Fruit fly (Drosophila melanogaster) whole organism, embryonic: Measurements from ENCODE around the gene Cep290.

ENCODE experiments used
- CG11398 ChIP-seq: fragments of 200-800 bp; sonication (Bioruptor generic); optimal IDR thresholded peaks from 2 replicates; lab custom pipeline; 2016; ENCODE audit warnings: missing biosample characterization, missing genetic modification characterization
- CG12299 ChIP-seq: fragments of 200-800 bp; sonication (Bioruptor generic); optimal IDR thresholded peaks from 2 replicates; lab custom pipeline; 2018; ENCODE audit warnings: missing biosample characterization, mild to moderate bottlenecking, missing genetic modification characterization
- CG15011 ChIP-seq: fragments of 200-800 bp; sonication (Bioruptor generic); optimal IDR thresholded peaks from 3 replicates; lab custom pipeline; 2018; ENCODE audit warnings: missing biosample characterization, mild to moderate bottlenecking, missing genetic modification characterization
- CG17186 ChIP-seq: fragments of 200-800 bp; sonication (Bioruptor generic); optimal IDR thresholded peaks from 3 replicates; lab custom pipeline; 2017; ENCODE audit warnings: missing biosample characterization, missing genetic modification reagents, missing genetic modification characterization
- CG17328 ChIP-seq: fragments of 200-800 bp; sonication (Bioruptor generic); IDR thresholded peaks from 2 replicates; pipeline ENCODE4 v1.3.6; 2022; ENCODE audit warnings: missing biosample characterization, missing genetic modification characterization
- CG17829 ChIP-seq: fragments of 200-800 bp; optimal IDR thresholded peaks from 2 replicates; lab custom pipeline; 2019; ENCODE audit warnings: missing biosample characterization, mild to moderate bottlenecking, missing genetic modification characterization, moderate library complexity
- CG18262 ChIP-seq: fragments of 200-800 bp; optimal IDR thresholded peaks from 3 replicates; lab custom pipeline; 2019; ENCODE audit warnings: missing biosample characterization, mild to moderate bottlenecking, missing genetic modification characterization, moderate library complexity
- CG18619 ChIP-seq: fragments of 200-800 bp; sonication (Bioruptor generic); optimal IDR thresholded peaks from 3 replicates; lab custom pipeline; 2017; ENCODE audit warnings: missing biosample characterization, mild to moderate bottlenecking, missing genetic modification characterization
- CG2678 ChIP-seq: fragments of 200-800 bp; sonication (Bioruptor generic); optimal IDR thresholded peaks from 3 replicates; lab custom pipeline; 2019; ENCODE audit warnings: missing biosample characterization, mild to moderate bottlenecking, missing genetic modification characterization, moderate library complexity
- CG2712 ChIP-seq: fragments of 200-800 bp; optimal IDR thresholded peaks from 3 replicates; lab custom pipeline; 2019; ENCODE audit warnings: missing biosample characterization, mild to moderate bottlenecking, missing genetic modification characterization, moderate library complexity
- CG2875 ChIP-seq: fragments of 200-800 bp; sonication (Bioruptor generic); optimal IDR thresholded peaks from 2 replicates; lab custom pipeline; 2017; ENCODE audit warnings: missing biosample characterization, mild to moderate bottlenecking, missing genetic modification characterization, missing genetic modification reagents
- CG3065 ChIP-seq: fragments of 200-800 bp; sonication (Bioruptor generic); optimal IDR thresholded peaks from 2 replicates; lab custom pipeline; 2016; ENCODE audit warnings: missing biosample characterization, missing genetic modification characterization
- CG34224 ChIP-seq: fragments of 200-800 bp; sonication (Bioruptor generic); IDR thresholded peaks from 3 replicates; pipeline ENCODE4 v1.3.6; 2022; ENCODE audit warnings: missing biosample characterization, missing genetic modification characterization; ENCODE audit not compliant: partially characterized antibody
- CG4424 ChIP-seq: fragments of 200-800 bp; sonication (Bioruptor generic); optimal IDR thresholded peaks from 3 replicates; lab custom pipeline; 2016; ENCODE audit warnings: missing biosample characterization, missing genetic modification characterization
- CG6654 ChIP-seq: fragments of 200-800 bp; sonication (Bioruptor generic); optimal IDR thresholded peaks from 2 replicates; lab custom pipeline; 2017; ENCODE audit warnings: missing biosample characterization, mild to moderate bottlenecking, missing genetic modification characterization
- CG6765 ChIP-seq: fragments of 200-800 bp; sonication (Bioruptor generic); optimal IDR thresholded peaks from 3 replicates; lab custom pipeline; 2017; ENCODE audit warnings: missing biosample characterization, mild to moderate bottlenecking, missing genetic modification characterization
- CG8388 ChIP-seq: fragments of 200-800 bp; sonication (Bioruptor generic); optimal IDR thresholded peaks from 2 replicates; lab custom pipeline; 2019; ENCODE audit warnings: missing biosample characterization, mild to moderate bottlenecking, missing genetic modification characterization, moderate library complexity
- CG8944 ChIP-seq: fragments of 200-800 bp; sonication (Bioruptor generic); optimal IDR thresholded peaks from 3 replicates; lab custom pipeline; 2016; ENCODE audit warnings: missing biosample characterization, missing genetic modification characterization
- D19A ChIP-seq: fragments of 200-800 bp; optimal IDR thresholded peaks from 3 replicates; lab custom pipeline; 2019; ENCODE audit warnings: missing biosample characterization, mild to moderate bottlenecking, missing genetic modification characterization, moderate library complexity
- Doc2 ChIP-seq: fragments of 200-800 bp; sonication (Bioruptor generic); IDR thresholded peaks from 2 replicates; pipeline ENCODE4 v1.3.6; 2022; ENCODE audit warnings: missing biosample characterization, missing genetic modification characterization
- E2f1 ChIP-seq: fragments of 200-800 bp; sonication (Bioruptor generic); IDR thresholded peaks from 2 replicates; pipeline ENCODE4 v1.3.6; 2022; ENCODE audit warnings: missing biosample characterization, missing genetic modification characterization
- Side ChIP-seq: fragments of 200-800 bp; sonication (Bioruptor generic); optimal IDR thresholded peaks from 2 replicates; lab custom pipeline; 2016; ENCODE audit warnings: missing biosample characterization, missing genetic modification characterization
- Xbp1 ChIP-seq: fragments of 200-800 bp; sonication (Bioruptor generic); optimal IDR thresholded peaks from 3 replicates; lab custom pipeline; 2016; ENCODE audit warnings: missing biosample characterization, mild to moderate bottlenecking, missing genetic modification characterization
- ap ChIP-seq: fragments of 200-800 bp; sonication (Bioruptor generic); IDR thresholded peaks from 2 replicates; pipeline ENCODE4 v1.3.6; 2022; ENCODE audit warnings: missing biosample characterization, missing genetic modification characterization
- br ChIP-seq: fragments of >200 bp; optimal IDR thresholded peaks from 2 replicates; lab custom pipeline; 2017
- chinmo ChIP-seq: fragments of 200-800 bp; sonication (Bioruptor generic); IDR thresholded peaks from 4 replicates; pipeline ENCODE4 v1.3.6; 2022; ENCODE audit warnings: missing biosample characterization, missing genetic modification characterization; ENCODE audit not compliant: partially characterized antibody
- corto ChIP-seq: fragments of 200-800 bp; sonication (Bioruptor generic); optimal IDR thresholded peaks from 2 replicates; lab custom pipeline; 2016; ENCODE audit warnings: missing biosample characterization, mild to moderate bottlenecking, missing genetic modification characterization, moderate library complexity
- dmrt99B ChIP-seq: fragments of 200-800 bp; sonication (Bioruptor generic); optimal IDR thresholded peaks from 2 replicates; lab custom pipeline; 2018; ENCODE audit warnings: missing biosample characterization, mild to moderate bottlenecking, missing genetic modification characterization, moderate library complexity
- dpn ChIP-seq, 2 experiments: fragments of 200-800 bp; sonication (Bioruptor generic); optimal IDR thresholded peaks; 3 replicates each; lab custom pipeline; 2016; ENCODE audit warnings: missing biosample characterization in 2 of 2, missing genetic modification characterization in 2 of 2
- fd3F ChIP-seq: fragments of 200-800 bp; sonication (Bioruptor generic); optimal IDR thresholded peaks from 2 replicates; lab custom pipeline; 2018; ENCODE audit warnings: missing biosample characterization, mild to moderate bottlenecking, missing genetic modification characterization, moderate library complexity
- gem ChIP-seq: fragments of 200-800 bp; sonication (Bioruptor generic); optimal IDR thresholded peaks from 2 replicates; lab custom pipeline; 2019; ENCODE audit warnings: missing biosample characterization, mild to moderate bottlenecking, missing genetic modification characterization, moderate library complexity
- gt ChIP-seq: fragments of 200-800 bp; sonication (Bioruptor generic); IDR thresholded peaks from 2 replicates; pipeline ENCODE4 v1.3.6; 2022; ENCODE audit warnings: missing biosample characterization, missing genetic modification characterization
- hbn ChIP-seq: fragments of 200-800 bp; sonication (Bioruptor generic); IDR thresholded peaks from 2 replicates; pipeline ENCODE4 v1.3.6; 2022; ENCODE audit warnings: missing biosample characterization, missing genetic modification characterization; ENCODE audit not compliant: partially characterized antibody
- her ChIP-seq: fragments of 200-800 bp; sonication (Bioruptor generic); optimal IDR thresholded peaks from 2 replicates; lab custom pipeline; 2016; ENCODE audit warnings: missing biosample characterization, missing genetic modification characterization
- hkb ChIP-seq, 2 experiments: fragments of 200-800 bp in 1 of 2; fragments of >200 bp in 1 of 2; sonication (Bioruptor generic) in 1 of 2; IDR thresholded peaks in 1 of 2; optimal IDR thresholded peaks in 1 of 2; 2 replicates each; pipeline versions ENCODE4 v1.3.6 to Lab custom; 2017 to 2022; ENCODE audit warnings: missing biosample characterization in 1 of 2, missing genetic modification characterization in 1 of 2
- kni ChIP-seq: fragments of 200-800 bp; sonication (Bioruptor generic); optimal IDR thresholded peaks from 3 replicates; lab custom pipeline; 2017; ENCODE audit warnings: mild to moderate bottlenecking, missing biosample characterization, missing genetic modification reagents, missing genetic modification characterization
- lab ChIP-seq: fragments of 200-800 bp; sonication (Bioruptor generic); optimal IDR thresholded peaks from 3 replicates; lab custom pipeline; 2017; ENCODE audit warnings: missing biosample characterization, missing genetic modification characterization, mild to moderate bottlenecking, moderate library complexity, missing genetic modification reagents
- lbe ChIP-seq: fragments of 200-800 bp; sonication (Bioruptor generic); optimal IDR thresholded peaks from 2 replicates; lab custom pipeline; 2016; ENCODE audit warnings: missing biosample characterization, mild to moderate bottlenecking, missing genetic modification characterization
- lov ChIP-seq, 2 experiments: fragments of 200-800 bp in 1 of 2; fragments of >200 bp in 1 of 2; sonication (Bioruptor generic) in 1 of 2; IDR thresholded peaks in 1 of 2; optimal IDR thresholded peaks in 1 of 2; 2 replicates in 1 of 2; 3 replicates in 1 of 2; pipeline versions ENCODE4 v1.3.6 to Lab custom; 2017 to 2022; ENCODE audit warnings: missing biosample characterization in 1 of 2, missing genetic modification characterization in 1 of 2
- oc ChIP-seq: fragments of 200-800 bp; sonication (Bioruptor generic); optimal IDR thresholded peaks from 2 replicates; lab custom pipeline; 2018; ENCODE audit warnings: missing biosample characterization, mild to moderate bottlenecking, missing genetic modification characterization, moderate library complexity
- pan ChIP-seq, 4 experiments: fragments of >200 bp in 3 of 4; fragments of 200-800 bp in 1 of 4; sonication (Bioruptor generic) in 1 of 4; optimal IDR thresholded peaks in 3 of 4; IDR thresholded peaks in 1 of 4; 2 replicates each; pipeline versions ENCODE4 v1.3.6 to Lab custom; 2017 to 2022; ENCODE audit warnings: missing biosample characterization in 2 of 4, missing genetic modification characterization in 2 of 4, mixed read lengths in 1 of 4
- schlank ChIP-seq: fragments of 200-800 bp; sonication (Bioruptor generic); optimal IDR thresholded peaks from 2 replicates; lab custom pipeline; 2018; ENCODE audit warnings: missing biosample characterization, mild to moderate bottlenecking, missing genetic modification characterization
- sens ChIP-seq: fragments of 200-800 bp; sonication (Bioruptor generic); peaks from one replicate; lab custom pipeline; 2016; ENCODE audit warnings: missing biosample characterization, missing genetic modification characterization
- seq ChIP-seq: fragments of 200-800 bp; sonication (Bioruptor generic); IDR thresholded peaks from 2 replicates; pipeline ENCODE4 v1.3.6; 2022; ENCODE audit warnings: missing biosample characterization, missing genetic modification characterization
- slbo ChIP-seq: fragments of 200-800 bp; sonication (Bioruptor generic); IDR thresholded peaks from 2 replicates; pipeline ENCODE4 v1.3.6; 2022; ENCODE audit warnings: missing biosample characterization, missing genetic modification characterization
- sna ChIP-seq: fragments of 200-800 bp; sonication (Bioruptor generic); IDR thresholded peaks from 2 replicates; pipeline ENCODE4 v1.3.6; 2022; ENCODE audit warnings: missing biosample characterization, missing genetic modification characterization; ENCODE audit not compliant: partially characterized antibody
- zen2 ChIP-seq: fragments of 200-800 bp; sonication (Bioruptor generic); IDR thresholded peaks from 3 replicates; pipeline ENCODE4 v1.3.6; 2022; ENCODE audit warnings: missing biosample characterization, missing genetic modification characterization; ENCODE audit not compliant: partially characterized antibody

Cep290 gene

DNA sequence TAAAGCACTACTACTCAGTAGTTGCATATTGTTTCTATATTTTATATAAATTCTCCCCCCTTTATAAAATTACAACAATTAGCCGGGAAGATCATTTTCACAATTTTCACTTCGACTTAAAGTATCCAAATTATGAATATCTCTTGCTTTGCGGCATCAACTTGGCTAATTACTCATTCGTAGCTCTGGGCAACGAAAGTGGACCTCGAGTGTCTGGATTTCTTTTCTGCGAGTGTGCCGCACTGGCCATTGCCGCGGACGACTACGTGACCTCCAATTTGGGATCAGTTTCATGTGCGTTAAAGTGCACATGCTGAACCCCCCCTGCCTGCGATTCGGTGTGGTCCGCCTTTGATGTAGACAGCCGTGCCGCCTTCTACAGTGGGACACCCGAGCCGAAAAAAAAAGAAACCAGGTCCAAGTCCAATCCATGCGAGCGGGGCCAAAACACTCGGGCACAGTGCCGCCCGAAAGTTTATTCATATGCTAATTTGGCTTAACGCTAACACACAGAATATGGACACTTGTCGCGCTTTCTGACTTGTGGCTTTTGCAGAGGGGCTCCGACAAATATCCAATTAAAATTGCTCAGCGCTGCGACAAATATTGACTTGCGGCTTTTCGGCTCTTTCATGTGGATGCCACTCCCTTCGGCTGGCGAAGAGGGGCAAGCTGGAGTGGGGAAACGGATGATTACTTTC lies 25.1 kb upstream of the Cep290 start (continued):
- no peak for TF ChIP-seq E2f1 (GFP tag; lab: Robert Waterston, UW)
- TF ChIP-seq CG8944 (GFP tag; lab: Kevin White, UChicago): no peak
- no peak for TF ChIP-seq schlank (tag; lab: Kevin White, UChicago)
- 0 out of 4 replicates have a peak, but pooled peaks have one; percentile 61 for TF ChIP-seq chinmo (GFP tag; lab: Robert Waterston, UW)
- no peak for TF ChIP-seq lbe (GFP tag; lab: Kevin White, UChicago)
- no peak for TF ChIP-seq CG17328 (GFP tag; lab: Robert Waterston, UW)
- peak; percentile 16 for TF ChIP-seq CG17829 (tag; lab: Kevin White, UChicago)
- peak; percentile 29 for TF ChIP-seq Xbp1 (GFP tag; lab: Kevin White, UChicago)
- TF ChIP-seq her (GFP tag; lab: Kevin White, UChicago): no peak
- TF ChIP-seq CG2712: peak; percentile 14
- TF ChIP-seq lov (optimal IDR thresholded peaks at IDR 0.05; lab: Kevin White, UChicago): no peak
- TF ChIP-seq lov (GFP tag; IDR thresholded peaks at IDR 0.05; lab: Robert Waterston, UW): 0 out of 3 replicates have a peak, but pooled peaks have one; percentile 44
- no peak for TF ChIP-seq sna (GFP tag; lab: Robert Waterston, UW)
- TF ChIP-seq CG2678: peak; percentile 11
- TF ChIP-seq gt (GFP tag; lab: Robert Waterston, UW): no peak
- TF ChIP-seq dpn (GFP tag; optimal IDR thresholded peaks at IDR 0.05; lab: Kevin White, UChicago): peak in 1 of 2 experiments; percentile 1
- no peak for TF ChIP-seq CG6765 (GFP tag; lab: Kevin White, UChicago)
- peak; percentile 59 for TF ChIP-seq CG8388 (GFP tag; lab: Kevin White, UChicago)
- no peak for TF ChIP-seq lab (GFP tag; lab: Kevin White, UChicago)
- TF ChIP-seq CG15011 (GFP tag; lab: Kevin White, UChicago): no peak
- TF ChIP-seq hkb (optimal IDR thresholded peaks at IDR 0.05; lab: Kevin White, UChicago): no peak
- peak; percentile 23; the same call in 1 of the 2 replicates for TF ChIP-seq hkb (GFP tag; IDR thresholded peaks at IDR 0.05; lab: Robert Waterston, UW)
- TF ChIP-seq CG17186: no peak
- no peak for TF ChIP-seq CG4424
- no peak for TF ChIP-seq fd3F
- TF ChIP-seq gem: peak; percentile 54
- TF ChIP-seq CG11398 (GFP tag; lab: Kevin White, UChicago): no peak
- TF ChIP-seq slbo: 0 out of 2 replicates have a peak, but pooled peaks have one; percentile 16
- TF ChIP-seq Doc2 (GFP tag; lab: Robert Waterston, UW): no peak
- no peak for TF ChIP-seq CG18619 (GFP tag; lab: Kevin White, UChicago)
- TF ChIP-seq seq (GFP tag; lab: Robert Waterston, UW): peak; percentile 46; the same call in 1 of the 2 replicates
- TF ChIP-seq CG34224: no peak
- TF ChIP-seq oc (tag; lab: Kevin White, UChicago): peak; percentile 29
- peak; percentile 23 for TF ChIP-seq Side
- TF ChIP-seq hbn (GFP tag; lab: Robert Waterston, UW): no peak
- no peak for TF ChIP-seq zen2
- no peak for TF ChIP-seq br (lab: Kevin White, UChicago)
- TF ChIP-seq dmrt99B: peak; percentile 61
- TF ChIP-seq CG18262 (tag; lab: Kevin White, UChicago): peak; percentile 21
- peak; percentile 18 for TF ChIP-seq D19A
- peak; percentile 65 for TF ChIP-seq kni (GFP tag; lab: Kevin White, UChicago)
- no peak for TF ChIP-seq CG3065
- peak; percentile 80 for TF ChIP-seq sens (GFP tag; lab: Kevin White, UChicago)
- no peak for TF ChIP-seq pan (optimal IDR thresholded peaks at IDR 0.05; lab: Kevin White, UChicago)
- TF ChIP-seq pan (GFP tag; optimal IDR thresholded peaks at IDR 0.05 in 1 of 2, IDR thresholded peaks at IDR 0.05 in 1 of 2): peak in 1 of 2 experiments; percentile 75
- no peak for TF ChIP-seq ap (GFP tag; lab: Robert Waterston, UW)
- TF ChIP-seq corto (GFP tag; lab: Kevin White, UChicago): no peak
- TF ChIP-seq CG12299 (tag; lab: Kevin White, UChicago): no peak
- TF ChIP-seq CG6654 (GFP tag; lab: Kevin White, UChicago): no peak
- TF ChIP-seq CG2875 (GFP tag; lab: Kevin White, UChicago): no peak
